Fruit fly (Drosophila melanogaster): ENCODE results near the gene GluRIIB.

The GluRIIB gene

DNA sequence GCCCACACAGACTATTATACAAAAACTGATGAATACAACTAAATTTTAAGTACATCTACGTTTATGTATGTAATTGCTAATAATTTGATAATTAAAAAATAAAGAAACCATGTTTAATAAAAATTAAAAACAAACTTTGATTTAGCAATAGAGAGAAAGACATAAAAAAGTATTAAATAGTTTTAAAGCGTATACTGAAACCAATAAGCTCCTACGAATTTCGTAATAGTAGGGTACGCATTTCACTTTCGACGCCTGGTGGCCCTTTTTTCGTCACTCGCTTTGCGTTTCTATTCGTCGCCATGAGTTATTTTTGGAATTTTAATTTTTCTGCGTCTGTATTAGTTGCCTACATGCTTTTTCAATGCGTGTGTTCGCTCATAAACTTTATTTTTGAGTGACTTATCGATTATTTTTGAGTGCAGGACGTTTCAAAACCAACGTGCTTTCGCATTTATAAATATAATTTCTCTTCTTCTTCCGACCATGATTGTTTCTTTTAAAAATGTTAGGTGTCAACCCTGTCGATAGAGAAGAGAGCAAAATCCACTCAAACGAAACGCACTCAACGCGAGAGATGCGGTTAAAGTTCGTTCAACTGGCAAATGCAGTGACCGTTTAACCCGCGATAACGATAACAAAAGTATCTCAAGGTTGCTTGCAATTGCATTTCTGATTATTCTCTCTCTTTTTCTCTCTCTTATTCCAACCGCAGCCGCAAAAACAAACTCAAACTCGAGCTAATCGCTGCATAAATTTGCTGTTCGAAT lies 12.4 kb upstream of the GluRIIB start, which contains the start of gene Oscillin (continued):
- TF ChIP-seq toy (GFP tag; IDR thresholded peaks at IDR 0.05) (0 out of 2 replicates have a peak, but pooled peaks have one; percentile 38), CG4730 (GFP tag; IDR thresholded peaks at IDR 0.05) (peak; percentile 69), Hr51 (GFP tag; optimal IDR thresholded peaks at IDR 0.05) (peak; percentile 36 to 92), CG32532 (GFP tag; IDR thresholded peaks at IDR 0.05) (peak; percentile 90), CG11504 (tag; optimal IDR thresholded peaks at IDR 0.05) (peak; percentile 88), pho (GFP tag; optimal IDR thresholded peaks at IDR 0.05) (peak; percentile 30), CG7786 (GFP tag; optimal IDR thresholded peaks at IDR 0.05) (no peak), ac (GFP tag; optimal IDR thresholded peaks at IDR 0.05) (no peak), scrt (GFP tag; optimal IDR thresholded peaks at IDR 0.05) (peak; percentile 52), otp (GFP tag; IDR thresholded peaks at IDR 0.05) (no peak), Xbp1 (GFP tag; optimal IDR thresholded peaks at IDR 0.05) (peak; percentile 80), dm (GFP tag; optimal IDR thresholded peaks at IDR 0.05) (peak; percentile 42), gfzf (GFP tag; optimal IDR thresholded peaks at IDR 0.05) (no peak), repo (GFP tag; optimal IDR thresholded peaks at IDR 0.05) (no peak), unpg (GFP tag; optimal IDR thresholded peaks at IDR 0.05) (peak; percentile 88), CTCF (GFP tag; optimal IDR thresholded peaks at IDR 0.05) (peak; percentile 12), CG11398 (GFP tag; optimal IDR thresholded peaks at IDR 0.05) (peak; percentile 12), TFAM (GFP tag; optimal IDR thresholded peaks at IDR 0.05) (no peak), CG13123 (GFP tag; optimal IDR thresholded peaks at IDR 0.05) (peak; percentile 4), Gsc (GFP tag; IDR thresholded peaks at IDR 0.05) (no peak), tll (GFP tag; optimal IDR thresholded peaks at IDR 0.05) (no peak), CG10321 (GFP tag; IDR thresholded peaks at IDR 0.05) (no peak), sisA (GFP tag; IDR thresholded peaks at IDR 0.05) (peak; percentile 73; the same call in 1 of the 2 replicates), bsh (GFP tag; optimal IDR thresholded peaks at IDR 0.05) (peak in 1 of 2 experiments; percentile 93), ems (GFP tag; optimal IDR thresholded peaks at IDR 0.05) (peak; percentile 43), ssp (GFP tag; IDR thresholded peaks at IDR 0.05) (peak; percentile 73), tna (GFP tag; IDR thresholded peaks at IDR 0.05; ENCODE audit: partially characterized antibody) (peak; percentile 78), vvl (GFP tag; IDR thresholded peaks at IDR 0.05) (peak; percentile 94), Med (GFP tag) (peak; percentile 90), CG14667 (GFP tag; IDR thresholded peaks at IDR 0.05) (peak; percentile 63), Sox100B (GFP tag; optimal IDR thresholded peaks at IDR 0.05) (peak; percentile 88), B-H1 (GFP tag; IDR thresholded peaks at IDR 0.05) (peak; percentile 72; the same call in 2 of the 3 replicates), NC2α (GFP tag; optimal IDR thresholded peaks at IDR 0.05) (no peak), CG17912 (GFP tag; optimal IDR thresholded peaks at IDR 0.05) (no peak), CG10543 (GFP tag; optimal IDR thresholded peaks at IDR 0.05) (peak; percentile 47), CG4404 (GFP tag; IDR thresholded peaks at IDR 0.05) (peak; percentile 45), CG13624 (GFP tag; optimal IDR thresholded peaks at IDR 0.05) (peak; percentile 44), CG8281 (tag; optimal IDR thresholded peaks at IDR 0.05) (peak; percentile 49), E2f2 (GFP tag; IDR thresholded peaks at IDR 0.05) (peak; percentile 50; the same call in 1 of the 2 replicates), CG9876 (GFP tag; optimal IDR thresholded peaks at IDR 0.05) (no peak), psq (GFP tag; optimal IDR thresholded peaks at IDR 0.05) (peak; percentile 88), Dad (GFP tag; optimal IDR thresholded peaks at IDR 0.05) (peak; percentile 13), chinmo (GFP tag; IDR thresholded peaks at IDR 0.05; ENCODE audit: partially characterized antibody) (peak; percentile 85; the same call in 3 of the 4 replicates), CG6254 (GFP tag; optimal IDR thresholded peaks at IDR 0.05) (peak; percentile 85), CG2712 (tag; optimal IDR thresholded peaks at IDR 0.05) (peak; percentile 95), jing (GFP tag; optimal IDR thresholded peaks at IDR 0.05) (no peak), sug (tag; optimal IDR thresholded peaks at IDR 0.05) (peak; percentile 66), grau (tag; optimal IDR thresholded peaks at IDR 0.05) (peak; percentile 86), bcd (GFP tag; optimal IDR thresholded peaks at IDR 0.05) (peak; percentile 80), bowl (GFP tag; IDR thresholded peaks at IDR 0.05) (no peak)

Data from whole organism, embryonic.